Worm (Caenorhabditis elegans) whole organism, early embryonic: ENCODE measurements around the gene F15D4.6.

Source experiments
- B0310.2 ChIP-seq: sonication (generic microtip); optimal IDR thresholded peaks from 2 replicates; lab custom pipeline; 2016; ENCODE audit warnings: mild to moderate bottlenecking, missing genetic modification characterization, missing compliant biosample characterization
- F13C5.2 ChIP-seq: sonication (generic microtip); optimal IDR thresholded peaks from 2 replicates; lab custom pipeline; 2017; ENCODE audit warnings: mild to moderate bottlenecking, missing genetic modification characterization, inconsistent platforms, missing compliant biosample characterization
- aly-1 ChIP-seq: sonication (generic microtip); optimal IDR thresholded peaks from 2 replicates; lab custom pipeline; 2016; ENCODE audit warnings: missing genetic modification characterization, missing compliant biosample characterization
- ama-1 ChIP-seq: fragments of 150-350 bp; optimal IDR thresholded peaks from 2 replicates; lab custom pipeline; 2014
- ceh-13 ChIP-seq: fragments of 200-800 bp; sonication (Bioruptor generic); optimal IDR thresholded peaks from 2 replicates; lab custom pipeline; 2018; ENCODE audit warnings: mild to moderate bottlenecking, missing genetic modification characterization, missing compliant biosample characterization
- ceh-36 ChIP-seq: sonication (generic microtip); optimal IDR thresholded peaks from 2 replicates; lab custom pipeline; 2016; ENCODE audit warnings: missing genetic modification characterization, inconsistent platforms, missing compliant biosample characterization
- ets-7 ChIP-seq: sonication (generic microtip); optimal IDR thresholded peaks from 2 replicates; lab custom pipeline; 2016; ENCODE audit warnings: missing genotype, missing genetic modification characterization, missing compliant biosample characterization
- flt-1 ChIP-seq: fragments of 200-800 bp; sonication (Bioruptor generic); IDR thresholded peaks from 2 replicates; pipeline ENCODE4 v1.3.6; 2022; ENCODE audit warnings: missing genetic modification characterization, missing compliant biosample characterization
- hmbx-1 ChIP-seq: sonication (generic microtip); optimal IDR thresholded peaks from 2 replicates; lab custom pipeline; 2016; ENCODE audit warnings: mild to moderate bottlenecking, missing genetic modification characterization, missing compliant biosample characterization
- hmg-4 ChIP-seq: fragments of 200-800 bp; sonication (Bioruptor generic); optimal IDR thresholded peaks from 2 replicates; lab custom pipeline; 2018; ENCODE audit warnings: mild to moderate bottlenecking, missing genetic modification characterization, missing compliant biosample characterization
- hnd-1 ChIP-seq: sonication (generic microtip); optimal IDR thresholded peaks from 2 replicates; lab custom pipeline; 2016; ENCODE audit warnings: missing genetic modification characterization, missing compliant biosample characterization
- pes-1 ChIP-seq: fragments of 200-800 bp; sonication (Bioruptor generic); IDR thresholded peaks from 2 replicates; pipeline ENCODE4 v1.3.6; 2022; ENCODE audit warnings: missing genetic modification reagents, missing genetic modification characterization, missing compliant biosample characterization
- scrt-1 ChIP-seq: fragments of 200-800 bp; sonication (Bioruptor generic); IDR thresholded peaks from 2 replicates; pipeline ENCODE4 v1.3.6; 2022; ENCODE audit warnings: missing genetic modification characterization, missing compliant biosample characterization
- sea-1 ChIP-seq: fragments of 200-800 bp; sonication (Bioruptor generic); conservative IDR thresholded peaks from 2 replicates; pipeline ENCODE4 v1.3.6; 2022; ENCODE audit warnings: missing genetic modification characterization, missing compliant biosample characterization
- tbx-11 ChIP-seq: fragments of 200-800 bp; sonication (Bioruptor generic); IDR thresholded peaks from 2 replicates; pipeline ENCODE4 v1.3.6; 2022; ENCODE audit warnings: missing genetic modification characterization, missing compliant biosample characterization
- tbx-37 ChIP-seq: fragments of 200-800 bp; sonication (Bioruptor generic); conservative IDR thresholded peaks from 2 replicates; pipeline ENCODE4 v1.3.6; 2022; ENCODE audit warnings: missing genetic modification reagents, missing genetic modification characterization, missing compliant biosample characterization
- tra-4 ChIP-seq: sonication (generic microtip); optimal IDR thresholded peaks from 2 replicates; lab custom pipeline; 2017; ENCODE audit warnings: missing genetic modification characterization, missing compliant biosample characterization

Gene F15D4.6

ce11 chrII:13267305-13267704 lies 18.3 kb downstream of the F15D4.6 start:
- TF ChIP-seq scrt-1 (GFP tag; lab: Robert Waterston, UW) (no peak), tbx-37 (no peak), ceh-13 (GFP tag; lab: Kevin White, UChicago) (no peak), pes-1 (GFP tag; lab: Robert Waterston, UW) (no peak), aly-1 (no peak), F13C5.2 (tag; lab: Kevin White, UChicago) (no peak), flt-1 (no peak), B0310.2 (no peak)

ce11 chrII:13270776-13271175 lies 21.8 kb downstream of the F15D4.6 start, which contains the start of gene Y48C3A.5:
Gene Y48C3A.5 (plus strand): TSS chrII:13271076.
- TF ChIP-seq hmg-4 (no peak), flt-1 (no peak), ama-1 (lab: Kevin White, UChicago) (no peak), scrt-1 (GFP tag; lab: Robert Waterston, UW) (no peak), tbx-11 (GFP tag; lab: Robert Waterston, UW) (no peak), ceh-36 (tag; lab: Kevin White, UChicago) (no peak)

DNA sequence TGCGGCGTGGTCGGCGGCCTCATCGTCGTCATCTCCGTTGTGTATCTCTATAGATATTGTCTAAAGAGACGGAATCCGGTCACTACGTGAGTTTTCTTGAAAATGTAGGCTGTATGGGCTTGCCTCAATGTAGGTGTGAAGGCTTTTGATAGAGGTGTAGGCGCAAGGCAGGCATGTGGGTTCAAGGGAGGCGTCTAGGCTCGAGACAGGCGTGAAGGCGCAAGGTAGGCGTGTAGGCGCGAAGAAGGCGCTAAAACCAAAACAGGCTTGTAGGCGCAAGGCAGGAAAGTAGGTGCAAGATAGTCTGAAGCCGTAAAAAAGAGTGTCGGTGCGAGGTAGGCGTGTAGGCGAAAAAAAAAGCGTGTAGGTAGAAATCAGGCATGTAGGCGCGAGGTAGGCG lies 29.2 kb downstream of the F15D4.6 start:
- TF ChIP-seq ets-7 (tag; lab: Kevin White, UChicago) (no peak), tra-4 (no peak), sea-1 (GFP tag; lab: Robert Waterston, UW) (no peak), scrt-1 (GFP tag; lab: Robert Waterston, UW) (no peak), tbx-11 (GFP tag; lab: Robert Waterston, UW) (no peak), aly-1 (no peak), pes-1 (GFP tag; lab: Robert Waterston, UW) (no peak), tbx-37 (no peak), flt-1 (no peak), hmg-4 (no peak), ama-1 (lab: Kevin White, UChicago) (no peak), hnd-1 (tag; lab: Kevin White, UChicago) (no peak), ceh-13 (GFP tag; lab: Kevin White, UChicago) (no peak), hmbx-1 (tag; lab: Kevin White, UChicago) (no peak), B0310.2 (no peak), ceh-36 (tag; lab: Kevin White, UChicago) (no peak), F13C5.2 (tag; lab: Kevin White, UChicago) (no peak)

DNA sequence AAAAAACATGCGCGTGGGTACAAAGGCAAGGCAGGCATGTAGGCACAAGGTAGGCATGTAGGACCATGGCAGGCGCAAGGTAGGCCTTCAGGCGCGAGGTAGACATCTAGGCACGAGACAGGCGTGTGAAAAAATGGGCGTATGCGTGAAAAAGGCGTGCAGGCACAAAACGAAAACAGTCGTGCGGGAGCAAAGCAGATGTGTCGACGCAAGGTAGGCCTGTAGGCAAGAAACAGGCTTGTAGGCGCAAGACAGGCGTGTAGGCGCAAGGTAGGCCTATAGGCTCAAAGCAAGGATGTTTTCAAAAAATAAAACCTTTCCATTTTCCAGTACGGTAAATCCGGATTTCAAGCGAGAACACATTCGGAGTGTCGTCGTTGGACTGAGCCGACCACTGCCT lies 29.7 kb downstream of the F15D4.6 start:
- TF ChIP-seq tra-4, result no peak
- no peak for TF ChIP-seq aly-1
- TF ChIP-seq ets-7 (tag; lab: Kevin White, UChicago), result no peak
- TF ChIP-seq scrt-1 (GFP tag; lab: Robert Waterston, UW), result no peak
- TF ChIP-seq ceh-13 (GFP tag; lab: Kevin White, UChicago), result no peak
- TF ChIP-seq B0310.2, result no peak
- TF ChIP-seq pes-1 (GFP tag; lab: Robert Waterston, UW), result no peak
- no peak for TF ChIP-seq sea-1 (GFP tag; lab: Robert Waterston, UW)
- TF ChIP-seq ama-1 (lab: Kevin White, UChicago), result no peak
- TF ChIP-seq tbx-37, result no peak
- TF ChIP-seq hmbx-1 (tag; lab: Kevin White, UChicago), result no peak
- TF ChIP-seq tbx-11 (GFP tag; lab: Robert Waterston, UW), result no peak
- no peak for TF ChIP-seq hnd-1 (tag; lab: Kevin White, UChicago)

- TF ChIP-seq tra-4, result no peak
- TF ChIP-seq sea-1 (GFP tag; lab: Robert Waterston, UW), result no peak
- no peak for TF ChIP-seq F13C5.2 (tag; lab: Kevin White, UChicago)
- no peak for TF ChIP-seq ama-1 (lab: Kevin White, UChicago)
- TF ChIP-seq B0310.2, result no peak
- no peak for TF ChIP-seq hmg-4
- TF ChIP-seq aly-1, result no peak
Measured at ce11 chrII:13279216-13280123, 30.5 kb downstream of the F15D4.6 start.

ce11 chrII:13282566-13282965 lies 33.6 kb downstream of the F15D4.6 start:
- no peak for TF ChIP-seq ceh-13 (GFP tag; lab: Kevin White, UChicago)
- no peak for TF ChIP-seq hmg-4
- no peak for TF ChIP-seq tra-4
- no peak for TF ChIP-seq aly-1

DNA sequence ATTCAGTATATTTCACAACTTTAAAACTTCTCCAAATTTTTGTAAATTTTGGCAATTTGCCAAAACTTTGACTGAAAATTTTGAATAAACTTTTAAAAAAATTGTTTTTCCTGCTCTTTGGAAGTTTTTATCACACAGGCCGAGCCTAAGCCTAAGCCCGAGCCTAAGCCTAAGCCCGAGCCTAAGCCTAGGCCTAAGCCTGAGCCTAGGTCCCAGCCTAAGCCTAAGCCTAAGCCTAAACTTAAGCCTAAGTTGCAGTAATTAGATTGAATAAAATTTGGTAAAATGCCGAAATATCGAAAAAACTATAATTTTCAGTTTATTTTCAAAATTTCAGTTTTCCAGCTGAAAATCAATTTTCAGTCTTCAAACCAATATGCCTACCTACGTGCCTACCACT lies 34.5 kb downstream of the F15D4.6 start:
- TF ChIP-seq tbx-11 (GFP tag; lab: Robert Waterston, UW) (no peak), ceh-36 (tag; lab: Kevin White, UChicago) (peak; percentile 54), hnd-1 (tag; lab: Kevin White, UChicago) (no peak), tra-4 (no peak), ceh-13 (GFP tag; lab: Kevin White, UChicago) (no peak), F13C5.2 (tag; lab: Kevin White, UChicago) (no peak), aly-1 (no peak), hmg-4 (no peak), scrt-1 (GFP tag; lab: Robert Waterston, UW) (no peak), flt-1 (no peak), ets-7 (tag; lab: Kevin White, UChicago) (no peak), B0310.2 (no peak), pes-1 (GFP tag; lab: Robert Waterston, UW) (0 out of 2 replicates have a peak, but pooled peaks have one; percentile 14)

DNA sequence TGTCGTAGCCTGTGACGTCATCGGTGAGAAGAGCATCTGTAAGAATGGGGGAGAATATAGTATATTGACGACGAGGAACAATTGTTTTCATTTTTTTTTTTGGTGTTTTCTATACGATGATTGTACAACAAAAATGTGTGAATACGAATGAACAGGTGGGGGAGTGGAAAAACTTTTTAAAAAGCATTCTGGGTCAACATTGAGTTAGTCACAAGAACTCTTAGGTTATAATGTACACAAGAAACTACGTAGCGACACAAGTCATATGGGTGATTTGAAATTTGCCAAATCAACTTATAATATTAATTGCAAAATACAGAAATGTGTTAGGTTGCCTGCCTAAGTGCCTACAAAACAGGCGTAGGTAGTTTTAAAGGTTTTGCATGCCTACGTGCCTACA lies 35.2 kb downstream of the F15D4.6 start:
- TF ChIP-seq sea-1 (GFP tag; lab: Robert Waterston, UW) (no peak), hmg-4 (no peak), ceh-36 (tag; lab: Kevin White, UChicago) (no peak), B0310.2 (no peak), tbx-11 (GFP tag; lab: Robert Waterston, UW) (no peak), ets-7 (tag; lab: Kevin White, UChicago) (no peak), pes-1 (GFP tag; lab: Robert Waterston, UW) (no peak), aly-1 (no peak), ama-1 (lab: Kevin White, UChicago) (no peak), F13C5.2 (tag; lab: Kevin White, UChicago) (no peak), tra-4 (no peak), ceh-13 (GFP tag; lab: Kevin White, UChicago) (no peak)
